Worm (Caenorhabditis elegans) whole organism, L4 larva: Measurements from ENCODE around the gene F38B6.8.

Experiments
- F10B5.3 ChIP-seq: sonication (generic microtip); optimal IDR thresholded peaks from 2 replicates; lab custom pipeline; 2016; ENCODE audit warnings: mild to moderate bottlenecking, missing genetic modification characterization, missing compliant biosample characterization
- T26A8.4 ChIP-seq: fragments of 200-800 bp; sonication (Bioruptor generic); IDR thresholded peaks from 2 replicates; pipeline ENCODE4 v1.3.6; 2022; ENCODE audit warnings: missing genetic modification characterization, missing compliant biosample characterization
- Y105C5A.15 ChIP-seq: fragments of 200-800 bp; sonication (Bioruptor generic); IDR thresholded peaks from 2 replicates; pipeline ENCODE4 v1.3.6; 2022; ENCODE audit warnings: missing genetic modification characterization, missing compliant biosample characterization
- Y48G9A.11 ChIP-seq: fragments of 200-800 bp; sonication (Bioruptor generic); IDR thresholded peaks from 2 replicates; pipeline ENCODE4 v1.3.6; 2022; ENCODE audit warnings: missing genetic modification reagents, missing genetic modification characterization, missing compliant biosample characterization
- Y75B8A.6 ChIP-seq: fragments of 200-800 bp; sonication (Bioruptor generic); IDR thresholded peaks from 2 replicates; pipeline ENCODE4 v1.3.6; 2022; ENCODE audit warnings: missing genetic modification reagents, missing genetic modification characterization, missing compliant biosample characterization
- aha-1 ChIP-seq: fragments of 150-350 bp; peaks from one replicate; lab custom pipeline; 2014; ENCODE audit warnings: missing biosample characterization, missing genetic modification characterization
- ama-1 ChIP-seq: fragments of 150-350 bp; optimal IDR thresholded peaks from 2 replicates; lab custom pipeline; 2014; ENCODE audit warnings: inconsistent platforms, mixed read lengths
- arid-1 ChIP-seq: fragments of 200-800 bp; sonication (Bioruptor generic); conservative IDR thresholded peaks from 2 replicates; pipeline ENCODE4 v1.3.6; 2022; ENCODE audit warnings: missing genetic modification reagents, missing genetic modification characterization, missing compliant biosample characterization
- attf-4 ChIP-seq: sonication (generic microtip); optimal IDR thresholded peaks from 3 replicates; lab custom pipeline; 2017; ENCODE audit warnings: missing biosample characterization, missing genetic modification characterization
- ceh-32 ChIP-seq: sonication (generic microtip); optimal IDR thresholded peaks from 2 replicates; lab custom pipeline; 2016; ENCODE audit warnings: mild to moderate bottlenecking, missing genetic modification characterization, missing compliant biosample characterization; ENCODE audit not compliant: poor library complexity
- ces-1 ChIP-seq: fragments of 150-350 bp; sonication (generic microtip); optimal IDR thresholded peaks from 4 replicates; lab custom pipeline; 2014; ENCODE audit warnings: missing biosample characterization, missing genetic modification reagents, missing genetic modification characterization
- cey-2 ChIP-seq: sonication (generic microtip); optimal IDR thresholded peaks from 3 replicates; lab custom pipeline; 2017; ENCODE audit warnings: missing genetic modification characterization, mild to moderate bottlenecking, missing compliant biosample characterization, antibody characterized with exemption, borderline replicate concordance; ENCODE audit not compliant: insufficient read depth
- ctbp-1 ChIP-seq: fragments of 200-800 bp; sonication (Bioruptor generic); IDR thresholded peaks from 2 replicates; pipeline ENCODE4 v1.3.6; 2022; ENCODE audit warnings: missing genetic modification reagents, missing genetic modification characterization, missing compliant biosample characterization
- daf-16 ChIP-seq, 3 experiments: sonication (generic microtip); optimal IDR thresholded peaks; 2 replicates each; lab custom pipeline; 2016 to 2017; ENCODE audit warnings: missing genetic modification characterization in 3 of 3, missing genetic modification reagents in 3 of 3, mild to moderate bottlenecking in 2 of 3, missing compliant biosample characterization in 2 of 3, missing biosample characterization in 1 of 3, moderate library complexity in 1 of 3
- dmd-8 ChIP-seq: fragments of 200-800 bp; sonication (Bioruptor generic); IDR thresholded peaks from 2 replicates; pipeline ENCODE4 v1.3.6; 2022; ENCODE audit warnings: missing genetic modification characterization, missing compliant biosample characterization
- dmd-9 ChIP-seq: fragments of 200-800 bp; sonication (Bioruptor generic); IDR thresholded peaks from 2 replicates; pipeline ENCODE4 v1.3.6; 2022; ENCODE audit warnings: missing genetic modification reagents, missing genetic modification characterization, missing compliant biosample characterization
- duxl-1 ChIP-seq: sonication (generic microtip); optimal IDR thresholded peaks from 2 replicates; lab custom pipeline; 2016; ENCODE audit warnings: mild to moderate bottlenecking, missing genetic modification characterization, moderate library complexity, missing compliant biosample characterization; ENCODE audit not compliant: poor library complexity
- dve-1 ChIP-seq: sonication (generic microtip); optimal IDR thresholded peaks from 2 replicates; lab custom pipeline; 2017; ENCODE audit warnings: antibody characterized with exemption, mild to moderate bottlenecking, missing genetic modification characterization, missing compliant biosample characterization; ENCODE audit not compliant: insufficient read depth
- egl-43 ChIP-seq: fragments of 200-800 bp; sonication (Bioruptor generic); IDR thresholded peaks from 2 replicates; pipeline ENCODE4 v1.3.6; 2022; ENCODE audit warnings: missing genetic modification reagents, missing genetic modification characterization, missing compliant biosample characterization
- fkh-10 ChIP-seq: fragments of 150-350 bp; optimal IDR thresholded peaks from 2 replicates; lab custom pipeline; 2014; ENCODE audit warnings: missing biosample characterization, missing genetic modification reagents, missing genetic modification characterization
- fos-1 ChIP-seq: fragments of 150-350 bp; optimal IDR thresholded peaks from 2 replicates; lab custom pipeline; 2014; ENCODE audit warnings: missing biosample characterization, missing genetic modification characterization
- gei-8 ChIP-seq: fragments of 200-800 bp; sonication (Bioruptor generic); optimal IDR thresholded peaks from 2 replicates; lab custom pipeline; 2018; ENCODE audit warnings: mild to moderate bottlenecking, missing genetic modification characterization, missing compliant biosample characterization
- hlh-30 ChIP-seq: sonication (generic microtip); optimal IDR thresholded peaks from 2 replicates; lab custom pipeline; 2017; ENCODE audit warnings: antibody characterized with exemption, mild to moderate bottlenecking, missing genetic modification characterization, missing compliant biosample characterization; ENCODE audit not compliant: insufficient read depth
- jun-1 ChIP-seq: fragments of 150-350 bp; optimal IDR thresholded peaks from 2 replicates; lab custom pipeline; 2014; ENCODE audit warnings: missing biosample characterization, missing genetic modification reagents, missing genetic modification characterization
- lin-13 ChIP-seq: fragments of 150-350 bp; optimal IDR thresholded peaks from 2 replicates; lab custom pipeline; 2014; ENCODE audit warnings: missing biosample characterization, missing genetic modification reagents, missing genetic modification characterization
- lin-15B ChIP-seq: fragments of 150-350 bp; sonication (generic microtip); optimal IDR thresholded peaks from 3 replicates; lab custom pipeline; 2014; ENCODE audit warnings: missing biosample characterization, missing genetic modification characterization
- lin-29 ChIP-seq: fragments of 200-800 bp; sonication (Bioruptor generic); IDR thresholded peaks from 2 replicates; pipeline ENCODE4 v1.3.6; 2022; ENCODE audit warnings: missing genetic modification reagents, missing genetic modification characterization, missing compliant biosample characterization
- lin-38 ChIP-seq: fragments of 200-800 bp; sonication (Bioruptor generic); IDR thresholded peaks from 2 replicates; pipeline ENCODE4 v1.3.6; 2022; ENCODE audit warnings: missing genetic modification reagents, missing genetic modification characterization, missing compliant biosample characterization
- lir-3 ChIP-seq: sonication (generic microtip); optimal IDR thresholded peaks from 2 replicates; lab custom pipeline; 2016; ENCODE audit warnings: mild to moderate bottlenecking, missing genetic modification characterization, missing compliant biosample characterization
- lsy-2 ChIP-seq, 2 experiments: fragments of 150-350 bp in 1 of 2; sonication (generic microtip) in 1 of 2; optimal IDR thresholded peaks; 2 replicates each; lab custom pipeline; 2014 to 2017; ENCODE audit warnings: missing biosample characterization in 2 of 2, missing genetic modification characterization in 2 of 2
- mdl-1 ChIP-seq, 2 experiments: fragments of 150-350 bp in 1 of 2; sonication (generic microtip) in 1 of 2; optimal IDR thresholded peaks; 2 replicates each; lab custom pipeline; 2014 to 2017; ENCODE audit warnings: missing biosample characterization in 2 of 2, missing genetic modification characterization in 2 of 2
- mdt-29 ChIP-seq: fragments of 200-800 bp; sonication (Bioruptor generic); IDR thresholded peaks from 2 replicates; pipeline ENCODE4 v1.3.6; 2022; ENCODE audit warnings: missing genetic modification reagents, missing genetic modification characterization, missing compliant biosample characterization
- mep-1 ChIP-seq: fragments of 150-350 bp; sonication (generic microtip); optimal IDR thresholded peaks from 3 replicates; lab custom pipeline; 2014; ENCODE audit warnings: missing biosample characterization, missing genetic modification characterization
- mxl-3 ChIP-seq: fragments of 200-800 bp; sonication (Bioruptor generic); optimal IDR thresholded peaks from 2 replicates; lab custom pipeline; 2018; ENCODE audit warnings: mild to moderate bottlenecking, missing genetic modification characterization, missing compliant biosample characterization
- nhr-10 ChIP-seq: fragments of 150-350 bp; optimal IDR thresholded peaks from 2 replicates; lab custom pipeline; 2014; ENCODE audit warnings: missing biosample characterization, missing genetic modification characterization
- nhr-11 ChIP-seq: fragments of 150-350 bp; optimal IDR thresholded peaks from 2 replicates; lab custom pipeline; 2014; ENCODE audit warnings: missing biosample characterization, missing genetic modification characterization
- nhr-237 ChIP-seq: sonication (generic microtip); optimal IDR thresholded peaks from 2 replicates; lab custom pipeline; 2017; ENCODE audit warnings: missing biosample characterization, missing genetic modification characterization
- nhr-42 ChIP-seq: fragments of 200-800 bp; sonication (Bioruptor generic); IDR thresholded peaks from 2 replicates; pipeline ENCODE4 v1.3.6; 2022; ENCODE audit warnings: missing genetic modification characterization, missing compliant biosample characterization
- pqm-1 ChIP-seq: sonication (generic microtip); optimal IDR thresholded peaks from 2 replicates; lab custom pipeline; 2017; ENCODE audit warnings: missing biosample characterization, missing genetic modification characterization
- rbr-2 ChIP-seq: sonication (generic microtip); optimal IDR thresholded peaks from 2 replicates; lab custom pipeline; 2016; ENCODE audit warnings: missing genotype, missing genetic modification characterization, missing compliant biosample characterization
- saeg-2 ChIP-seq: fragments of 200-800 bp; sonication (Bioruptor generic); IDR thresholded peaks from 2 replicates; pipeline ENCODE4 v1.3.6; 2022; ENCODE audit warnings: missing genetic modification reagents, missing genetic modification characterization, missing compliant biosample characterization
- sdz-12 ChIP-seq: fragments of 200-800 bp; sonication (Bioruptor generic); optimal IDR thresholded peaks from 2 replicates; lab custom pipeline; 2018; ENCODE audit warnings: mild to moderate bottlenecking, missing genetic modification characterization, missing compliant biosample characterization
- snpc-4 ChIP-seq: fragments of 150-350 bp; optimal IDR thresholded peaks from 2 replicates; lab custom pipeline; 2014; ENCODE audit warnings: missing biosample characterization, missing genetic modification characterization
- spr-1 ChIP-seq: sonication (generic microtip); optimal IDR thresholded peaks from 2 replicates; lab custom pipeline; 2016; ENCODE audit warnings: mild to moderate bottlenecking, missing genetic modification characterization, missing compliant biosample characterization
- spr-3 ChIP-seq: fragments of 200-800 bp; sonication (Bioruptor generic); optimal IDR thresholded peaks from 2 replicates; lab custom pipeline; 2018; ENCODE audit warnings: mild to moderate bottlenecking, missing genetic modification characterization, missing compliant biosample characterization
- unc-130 ChIP-seq: sonication (generic microtip); optimal IDR thresholded peaks from 2 replicates; lab custom pipeline; 2016; ENCODE audit warnings: missing genetic modification reagents, missing genetic modification characterization, missing compliant biosample characterization
- unc-39 ChIP-seq: sonication (generic microtip); optimal IDR thresholded peaks from 2 replicates; lab custom pipeline; 2017; ENCODE audit warnings: missing biosample characterization, missing genetic modification characterization
- zfp-3 ChIP-seq: fragments of 200-800 bp; sonication (Bioruptor generic); conservative IDR thresholded peaks from 2 replicates; pipeline ENCODE4 v1.3.6; 2022; ENCODE audit warnings: missing genetic modification reagents, missing genetic modification characterization, missing compliant biosample characterization
- zip-2 ChIP-seq: fragments of 150-350 bp; optimal IDR thresholded peaks from 2 replicates; lab custom pipeline; 2014; ENCODE audit warnings: missing biosample characterization, missing genetic modification characterization
- ztf-11 ChIP-seq: fragments of 150-350 bp; optimal IDR thresholded peaks from 2 replicates; lab custom pipeline; 2014; ENCODE audit warnings: missing biosample characterization, missing genetic modification characterization

F38B6.8 gene

ce11 chrX:6644971-6645704, 37.4 kb downstream of the F38B6.8 start, which contains the start of gene C56E10.3:
Gene C56E10.3 (plus strand): TSS chrX:6645654.
- TF ChIP-seq zfp-3 (GFP tag; lab: Robert Waterston, UW) = no peak
- TF ChIP-seq hlh-30 (tag; lab: Kevin White, UChicago) = peak; percentile 60
- no peak for TF ChIP-seq ces-1 (GFP tag; lab: Kevin White, UChicago)
- TF ChIP-seq egl-43 (GFP tag; lab: Robert Waterston, UW) = no peak
- no peak for TF ChIP-seq lin-29 (GFP tag; lab: Robert Waterston, UW)
- TF ChIP-seq mdl-1 (tag; optimal IDR thresholded peaks at IDR 0.05; lab: Kevin White, UChicago) = peak in 1 of 2 experiments; percentile 4
- TF ChIP-seq aha-1 (tag; lab: Kevin White, UChicago) = no peak
- TF ChIP-seq spr-1 (tag; lab: Kevin White, UChicago) = no peak
- TF ChIP-seq ama-1 (lab: Kevin White, UChicago) = no peak
- no peak for TF ChIP-seq lin-15B (tag; lab: Kevin White, UChicago)
- no peak for TF ChIP-seq unc-130 (GFP tag; lab: Kevin White, UChicago)
- no peak for TF ChIP-seq jun-1 (tag; lab: Kevin White, UChicago)
- TF ChIP-seq attf-4 (tag; lab: Kevin White, UChicago) = no peak
- TF ChIP-seq pqm-1 (tag; lab: Kevin White, UChicago) = peak; percentile 48
- no peak for TF ChIP-seq gei-8 (GFP tag; lab: Kevin White, UChicago)
- no peak for TF ChIP-seq sdz-12 (GFP tag; lab: Kevin White, UChicago)
- TF ChIP-seq zip-2 (tag; lab: Kevin White, UChicago) = no peak
- no peak for TF ChIP-seq fkh-10 (GFP tag; lab: Kevin White, UChicago)
- TF ChIP-seq lir-3 = no peak
- no peak for TF ChIP-seq ctbp-1 (GFP tag; lab: Robert Waterston, UW)
- no peak for TF ChIP-seq saeg-2 (GFP tag; lab: Robert Waterston, UW)
- no peak for TF ChIP-seq snpc-4 (tag; lab: Kevin White, UChicago)
- TF ChIP-seq rbr-2 (tag; lab: Kevin White, UChicago) = no peak
- no peak for TF ChIP-seq dmd-8 (GFP tag; lab: Robert Waterston, UW)
- TF ChIP-seq T26A8.4 (GFP tag; lab: Robert Waterston, UW) = no peak
- no peak for TF ChIP-seq nhr-237 (tag; lab: Kevin White, UChicago)
- TF ChIP-seq dve-1 = peak; percentile 78
- no peak for TF ChIP-seq Y105C5A.15 (GFP tag; lab: Robert Waterston, UW)
- no peak for TF ChIP-seq fos-1 (tag; lab: Kevin White, UChicago)
- no peak for TF ChIP-seq spr-3 (GFP tag; lab: Kevin White, UChicago)
- TF ChIP-seq cey-2 (tag; lab: Kevin White, UChicago) = no peak
- TF ChIP-seq lsy-2 (tag; optimal IDR thresholded peaks at IDR 0.05; lab: Kevin White, UChicago) = peak in 1 of 2 experiments; percentile 21
- TF ChIP-seq lin-38 (GFP tag; lab: Robert Waterston, UW) = no peak
- no peak for TF ChIP-seq Y75B8A.6
- TF ChIP-seq mep-1 (tag; lab: Kevin White, UChicago) = peak; percentile 46
- no peak for TF ChIP-seq lin-13 (GFP tag; lab: Kevin White, UChicago)
- TF ChIP-seq mdt-29 = no peak
- no peak for TF ChIP-seq daf-16 (GFP tag; optimal IDR thresholded peaks at IDR 0.05; lab: Kevin White, UChicago)
- peak; percentile 89 for TF ChIP-seq daf-16 (tag; optimal IDR thresholded peaks at IDR 0.05; lab: Kevin White, UChicago)
- TF ChIP-seq ztf-11 = no peak
- TF ChIP-seq F10B5.3 = no peak
- TF ChIP-seq Y48G9A.11 (GFP tag; lab: Robert Waterston, UW) = no peak
- no peak for TF ChIP-seq nhr-42 (GFP tag; lab: Robert Waterston, UW)
- no peak for TF ChIP-seq nhr-11
- TF ChIP-seq mxl-3 (GFP tag; lab: Kevin White, UChicago) = no peak
- TF ChIP-seq arid-1 (GFP tag; lab: Robert Waterston, UW) = no peak
- TF ChIP-seq nhr-10 (tag; lab: Kevin White, UChicago) = no peak
- no peak for TF ChIP-seq dmd-9
- no peak for TF ChIP-seq unc-39 (tag; lab: Kevin White, UChicago)
- TF ChIP-seq ceh-32 (tag; lab: Kevin White, UChicago) = no peak
- TF ChIP-seq duxl-1 (tag; lab: Kevin White, UChicago) = no peak
